Fruit fly (Drosophila melanogaster): ENCODE results near the gene CG8036.

- no peak for TF ChIP-seq Mnt (GFP tag; optimal IDR thresholded peaks at IDR 0.05)
- no peak for TF ChIP-seq Clk (GFP tag; optimal IDR thresholded peaks at IDR 0.05)
- TF ChIP-seq Hr96 (GFP tag; optimal IDR thresholded peaks at IDR 0.05): no peak
- TF ChIP-seq kay (GFP tag; ENCODE audit: borderline replicate concordance): no peak
- no peak for TF ChIP-seq CG12768 (GFP tag; optimal IDR thresholded peaks at IDR 0.05)
- no peak for TF ChIP-seq CG33017 (tag; optimal IDR thresholded peaks at IDR 0.05)
Measured at dm6 chr3R:8635778-8636177, 31.9 kb upstream of the CG8036 start, which contains the start of gene Or85e.

Data from whole organism, adult.